Worm (Caenorhabditis elegans): ENCODE data around the gene air-1.

air-1 gene

DNA sequence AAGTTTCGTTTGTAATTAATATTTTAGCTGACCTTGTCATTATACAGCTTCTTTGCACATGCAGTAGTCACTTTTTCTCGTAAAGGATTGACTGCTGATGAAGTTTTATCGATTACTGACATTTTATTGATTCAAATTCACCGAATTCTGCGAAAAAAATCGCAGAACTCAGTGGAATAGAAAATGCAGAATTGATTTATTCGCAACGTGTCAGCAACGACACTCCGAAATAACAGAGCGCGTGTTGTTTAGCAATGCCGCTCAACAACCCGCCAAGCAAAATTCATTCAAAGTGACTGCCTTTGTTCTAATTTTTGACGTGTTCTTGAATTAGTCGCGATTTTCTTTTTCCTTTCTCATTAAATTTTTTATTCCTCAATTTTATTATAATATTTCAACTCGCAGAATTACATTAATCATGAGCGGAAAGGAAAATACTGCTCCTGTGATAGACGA lies at the start of gene air-1, which contains the start of gene cogc-6:
TSS of gene air-1 (plus strand) at position 406 of the 456 bp plus-strand sequence.
TSS of gene cogc-6 (minus strand) at position 234 of the 456 bp plus-strand sequence.
- no peak for TF ChIP-seq unc-62 (GFP tag; optimal IDR thresholded peaks at IDR 0.05)

ce11 chrV:8171688-8172087 lies 49.6 kb upstream of the air-1 start:
- TF ChIP-seq unc-62 (GFP tag; optimal IDR thresholded peaks at IDR 0.05) = no peak

ce11 chrV:8177349-8177748 lies 43.9 kb upstream of the air-1 start, which contains the start of gene F20D6.9:
F20D6.9 (minus strand) TSS chrV:8177449.
- no peak for TF ChIP-seq unc-62 (GFP tag; optimal IDR thresholded peaks at IDR 0.05)

- no peak for TF ChIP-seq unc-62 (GFP tag; optimal IDR thresholded peaks at IDR 0.05)
Observed at ce11 chrV:8178279-8178678, 43.0 kb upstream of the air-1 start.

DNA sequence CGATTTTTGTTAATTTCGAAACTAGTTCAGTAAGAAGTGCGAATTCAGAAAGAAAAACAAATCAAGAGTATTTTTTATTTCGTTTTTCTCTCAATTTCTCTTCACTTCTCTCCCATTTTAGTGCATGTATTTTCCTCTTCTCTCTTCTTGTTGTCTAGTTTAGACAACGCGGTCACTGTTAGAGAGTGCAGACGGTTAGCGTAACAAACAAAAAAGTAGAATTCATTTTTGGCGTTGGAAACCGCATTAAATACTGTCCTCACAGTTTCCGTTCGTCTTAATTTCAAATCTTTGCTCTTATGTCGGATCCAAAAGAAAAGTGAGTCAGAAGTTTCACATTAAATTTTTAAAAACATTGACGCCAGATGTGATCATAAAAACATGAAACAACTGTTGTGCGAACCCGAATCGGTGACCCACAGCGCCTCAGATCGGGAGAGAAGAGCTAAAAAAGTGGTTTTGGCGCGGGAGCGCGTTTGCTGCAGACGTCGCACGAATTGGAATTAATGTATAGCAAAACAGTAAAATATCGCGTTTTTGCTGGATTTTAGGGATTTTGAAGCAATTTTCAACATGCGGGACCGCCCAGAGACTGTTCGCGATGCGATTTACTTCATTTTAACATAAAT lies 42.3 kb upstream of the air-1 start, which contains the start of gene srp-7:
TSS of gene srp-7 (plus strand) at position 213 of the 629 bp plus-strand sequence.
- TF ChIP-seq unc-62 (GFP tag; optimal IDR thresholded peaks at IDR 0.05) = no peak

DNA sequence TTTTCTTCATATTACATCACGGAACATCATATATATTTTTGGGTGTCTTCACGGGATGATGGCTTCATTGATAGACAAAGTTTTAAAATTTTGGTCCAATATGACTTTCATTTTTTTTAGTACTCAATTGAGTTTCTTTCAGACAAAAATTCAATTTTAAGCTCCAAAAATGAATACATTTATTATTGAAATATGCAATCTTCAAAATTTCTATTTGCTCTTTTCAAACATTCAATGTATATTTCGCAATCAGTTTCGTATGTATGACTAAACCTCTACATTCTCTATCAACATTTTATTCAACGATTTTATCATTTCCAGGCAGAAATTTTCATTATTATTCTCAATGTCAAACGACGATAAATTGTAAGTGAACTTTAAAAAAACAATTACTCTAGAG lies 37.9 kb upstream of the air-1 start, which contains the start of gene srp-8:
TSS of gene srp-8 (plus strand) at position 301 of the 400 bp plus-strand sequence.
- no peak for TF ChIP-seq unc-62 (GFP tag; optimal IDR thresholded peaks at IDR 0.05)

ce11 chrV:8185737-8186136 lies 35.6 kb upstream of the air-1 start, which contains the start of gene F20D6.2:
F20D6.2 (plus strand) TSS chrV:8186037.
- no peak for TF ChIP-seq unc-62 (GFP tag; optimal IDR thresholded peaks at IDR 0.05)

DNA sequence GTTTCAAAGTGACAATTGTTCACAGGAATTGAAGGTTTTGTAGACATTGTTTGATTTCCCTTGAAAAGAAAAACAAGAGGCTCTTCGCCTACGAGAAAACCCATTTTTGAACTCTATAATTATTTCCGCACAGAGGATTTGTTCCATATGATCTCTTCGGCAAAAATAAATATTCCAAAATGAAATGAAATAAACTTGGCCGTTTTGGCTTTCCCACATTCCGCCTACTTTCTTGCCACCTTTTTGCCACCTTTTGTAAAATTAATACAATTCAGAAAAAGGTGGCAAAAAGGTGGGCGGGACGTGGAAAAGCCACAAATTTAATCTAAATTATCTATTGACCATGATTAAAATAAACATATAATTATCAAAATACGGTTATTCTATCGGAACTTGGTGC lies 32.9 kb upstream of the air-1 start, which contains the start of gene F20D6.15:
TSS of gene F20D6.15 (minus strand) at position 47 of the 400 bp plus-strand sequence.
- TF ChIP-seq unc-62 (GFP tag; optimal IDR thresholded peaks at IDR 0.05) = no peak

DNA sequence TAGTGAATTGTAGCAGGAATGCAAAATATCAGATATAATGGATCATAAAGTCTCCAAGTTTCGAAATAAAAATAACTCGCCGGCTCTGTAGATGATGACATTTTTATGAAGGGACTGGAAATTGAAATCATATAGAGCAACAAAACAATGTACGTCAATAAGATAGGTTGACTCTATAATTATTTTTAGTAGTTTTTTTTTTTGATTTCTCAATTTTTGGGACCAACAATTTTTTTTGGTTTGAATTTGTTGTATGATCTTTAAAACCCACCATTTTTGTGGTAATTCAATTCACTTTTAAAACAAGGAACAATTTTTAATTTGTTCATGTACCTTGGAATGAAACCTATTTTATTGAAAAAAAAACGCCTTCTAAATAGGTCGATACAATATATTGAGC lies 31.3 kb upstream of the air-1 start, which contains the start of gene F20D6.12:
TSS of gene F20D6.12 (minus strand) at position 101 of the 400 bp plus-strand sequence.
- TF ChIP-seq unc-62 (GFP tag; optimal IDR thresholded peaks at IDR 0.05) = no peak

DNA sequence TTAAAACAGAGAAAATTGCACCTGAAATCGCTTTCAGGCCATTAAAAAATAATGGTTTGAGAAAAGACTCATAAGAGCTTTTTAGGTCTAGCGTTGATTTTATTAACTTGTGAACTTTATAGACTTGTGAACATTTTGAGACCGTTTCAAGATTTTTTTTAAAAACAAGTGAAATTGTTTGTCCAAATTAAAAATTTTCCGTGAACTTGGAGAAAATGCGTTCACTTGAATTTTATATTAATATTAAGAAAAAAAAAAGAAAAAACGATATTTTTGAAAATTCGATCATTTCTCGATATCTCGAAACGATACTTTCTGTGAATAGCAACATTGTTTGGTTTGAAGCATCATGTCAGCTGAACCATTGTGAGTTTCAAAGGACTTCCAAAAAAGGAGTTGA lies 30.9 kb upstream of the air-1 start, which contains the start of gene F20D6.1:
TSS of gene F20D6.1 (plus strand) at position 301 of the 400 bp plus-strand sequence.
- no peak for TF ChIP-seq unc-62 (GFP tag; optimal IDR thresholded peaks at IDR 0.05)

- no peak for TF ChIP-seq unc-62 (GFP tag; optimal IDR thresholded peaks at IDR 0.05)
Observed at ce11 chrV:8195889-8196418, 25.3 kb upstream of the air-1 start, which contains the start of gene F20D6.10. F20D6.10 (minus strand) TSS chrV:8195939.

- TF ChIP-seq unc-62 (GFP tag; optimal IDR thresholded peaks at IDR 0.05) = no peak
Observed at ce11 chrV:8196993-8197392, 24.3 kb upstream of the air-1 start.

DNA sequence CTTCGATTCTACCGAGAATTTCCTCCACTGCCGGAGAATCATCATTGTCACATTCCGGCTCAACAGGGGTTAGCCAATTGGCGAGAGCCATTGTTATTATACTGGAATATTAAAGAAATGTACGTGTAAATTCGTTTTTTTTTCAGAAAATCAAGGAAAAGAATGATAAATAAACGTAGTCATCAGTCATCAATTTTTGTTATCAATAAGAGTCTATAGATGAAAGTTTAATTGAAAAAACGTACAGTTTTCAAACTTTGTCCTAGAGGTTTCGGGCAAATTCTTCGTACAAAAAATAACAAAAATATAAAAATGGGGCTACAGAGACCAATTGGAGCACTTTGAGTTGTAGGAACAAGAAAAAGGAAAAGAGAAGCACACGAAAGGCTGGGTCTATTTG lies 22.3 kb upstream of the air-1 start, which contains the start of gene F20D6.11:
TSS of gene F20D6.11 (minus strand) at position 101 of the 400 bp plus-strand sequence.
- TF ChIP-seq unc-62 (GFP tag; optimal IDR thresholded peaks at IDR 0.05) = no peak

DNA sequence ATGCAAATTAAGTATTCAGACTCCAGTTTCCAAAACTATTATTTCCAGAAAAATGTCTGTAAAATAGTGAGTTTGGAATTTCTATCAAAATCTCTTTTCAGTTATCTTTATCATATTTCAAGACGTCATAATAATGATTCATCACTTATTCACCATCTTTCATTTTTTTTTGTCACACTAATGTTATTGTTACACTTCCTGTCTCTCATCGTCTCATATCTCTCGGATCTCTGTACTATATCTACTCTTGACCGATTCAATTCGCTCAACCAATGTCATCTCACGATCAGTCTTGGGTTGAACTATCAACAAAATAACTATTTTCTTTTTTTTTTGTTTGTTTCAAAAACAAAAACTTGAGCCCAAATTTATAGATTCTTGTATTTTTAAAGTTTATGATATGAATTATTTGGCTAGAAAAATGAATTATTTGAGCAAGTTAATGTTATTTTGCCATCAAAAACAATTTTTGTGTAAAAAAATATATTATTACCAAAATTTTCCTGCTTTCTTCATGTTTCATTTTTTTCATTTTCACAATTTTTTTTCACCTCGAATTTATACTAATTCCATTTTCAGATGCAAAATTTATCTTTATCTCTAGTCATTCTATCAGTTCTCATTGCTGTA lies 19.9 kb upstream of the air-1 start, which contains the start of gene cri-2:
TSS of gene cri-2 (plus strand) at position 580 of the 630 bp plus-strand sequence.
- TF ChIP-seq unc-62 (GFP tag; optimal IDR thresholded peaks at IDR 0.05) = no peak

DNA sequence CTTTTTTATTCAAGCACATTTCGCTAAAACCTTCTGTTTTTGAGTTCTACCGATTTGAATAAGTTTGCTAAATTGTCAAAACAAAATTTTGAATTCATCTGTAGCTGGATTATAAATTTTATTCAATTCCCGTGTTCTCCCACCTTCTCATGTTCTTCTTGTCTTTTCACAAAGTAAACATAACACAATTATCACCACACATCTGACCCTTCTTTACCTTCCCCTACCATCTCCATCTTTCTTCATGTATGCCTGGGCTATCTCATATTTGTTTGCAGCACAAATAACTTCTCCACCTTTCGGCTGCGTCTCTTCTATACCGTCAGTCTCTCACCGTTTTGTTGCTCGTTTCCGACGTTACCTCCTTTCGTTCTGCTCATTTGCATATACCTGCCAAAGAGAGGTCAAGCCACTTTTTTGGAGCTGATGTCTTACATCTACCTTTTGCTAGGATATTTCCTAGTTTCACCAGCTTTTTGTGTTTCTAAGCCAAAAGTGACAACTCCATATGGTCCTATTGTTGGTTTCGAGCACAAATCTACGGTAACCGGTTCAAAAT lies 18.1 kb upstream of the air-1 start, which contains the start of gene cest-17:
TSS of gene cest-17 (plus strand) at position 248 of the 559 bp plus-strand sequence.
- TF ChIP-seq unc-62 (GFP tag; optimal IDR thresholded peaks at IDR 0.05) = no peak

DNA sequence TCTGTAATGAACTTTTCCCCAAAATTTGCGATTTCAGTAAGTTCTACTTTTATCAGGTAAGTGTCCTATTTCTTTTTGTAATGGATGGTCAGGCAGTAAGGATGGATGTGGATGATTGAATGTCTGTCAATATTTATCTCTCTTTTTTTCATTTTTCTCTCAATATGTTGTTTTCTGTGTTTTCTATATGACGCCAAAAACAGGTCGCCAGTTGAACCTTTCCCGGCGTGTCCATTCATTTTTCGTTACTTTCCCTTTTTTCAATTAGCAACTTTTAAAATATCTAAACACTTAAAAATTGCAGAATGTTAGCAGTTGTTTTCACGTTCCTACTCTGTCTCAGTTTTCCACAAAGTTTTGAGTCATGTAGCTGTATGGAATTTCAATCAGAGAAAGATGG lies 14.4 kb upstream of the air-1 start, which contains the start of gene timp-1:
TSS of gene timp-1 (plus strand) at position 305 of the 400 bp plus-strand sequence.
- no peak for TF ChIP-seq unc-62 (GFP tag; optimal IDR thresholded peaks at IDR 0.05)

Measured in whole organism, dauer.